Fruit fly (Drosophila melanogaster) whole organism: ENCODE measurements around the gene pav.

Experiments used
- EcR ChIP-seq, 2 experiments: fragments of >200 bp; optimal IDR thresholded peaks; 2 replicates each; lab custom pipeline; 2017; ENCODE audit warnings: missing biosample characterization in 2 of 2, missing genetic modification characterization in 2 of 2, missing genetic modification reagents in 2 of 2
- pan ChIP-seq: fragments of >200 bp; optimal IDR thresholded peaks from 2 replicates; lab custom pipeline; 2017
- psq ChIP-seq: fragments of >200 bp; optimal IDR thresholded peaks from 2 replicates; lab custom pipeline; 2017
- usp ChIP-seq: fragments of >200 bp; optimal IDR thresholded peaks from 2 replicates; lab custom pipeline; 2017; ENCODE audit warnings: missing biosample characterization, missing genetic modification characterization, mixed read lengths

dm6 chr3L:4236097-4236572 is 6.4 kb upstream of the pav start, which contains the start of gene ImpL2:
- no peak for TF ChIP-seq psq (lab: Kevin White, UChicago)
- TF ChIP-seq pan (lab: Kevin White, UChicago) = no peak
- no peak for TF ChIP-seq usp (GFP tag; lab: Kevin White, UChicago)
- TF ChIP-seq EcR (GFP tag; optimal IDR thresholded peaks at IDR 0.05; lab: Kevin White, UChicago) = no peak
